Fruit fly (Drosophila melanogaster) S2 (cell line): ENCODE measurements around the gene CG7194.

Source experiments
- CG8478 ChIP-seq: fragments of >200 bp; optimal IDR thresholded peaks from 2 replicates; lab custom pipeline; 2018
- CTCF ChIP-seq, 2 experiments: fragments of >200 bp; optimal IDR thresholded peaks; 2 replicates each; lab custom pipeline; 2018

dm6 chr3L:8334338-8334737 lies 30.5 kb upstream of the CG7194 start:
- no peak for TF ChIP-seq CG8478 (lab: Kevin White, UChicago)
- TF ChIP-seq CTCF (optimal IDR thresholded peaks at IDR 0.05; lab: Kevin White, UChicago) = no peak
